In genomic region chr2L:16285692-16286359, dm6 we compare ENCODE assay signal across 5 fruit fly cellular contexts.
TF ChIP-seq lines count a peak whose summit lies in the region.

No protein-coding gene starts in this region.

- TF ChIP-seq CTCF in whole organism, embryonic (GFP tag; optimal IDR thresholded peaks at IDR 0.05; lab: Kevin White, UChicago), result peak; percentile 31

TF ChIP-seq in whole organism, adult, 20 proteins besides CTCF, POLR2A, EP300 and RAD21 (continues in another document):
- TF ChIP-seq CG33017 (tag; optimal IDR thresholded peaks at IDR 0.05; lab: Kevin White, UChicago), result peak; percentile 86
- peak; percentile 6 for TF ChIP-seq CG12768 (GFP tag; optimal IDR thresholded peaks at IDR 0.05; lab: Kevin White, UChicago)
- TF ChIP-seq Crg-1 (GFP tag; optimal IDR thresholded peaks at IDR 0.05; lab: Kevin White, UChicago), result no peak
- peak; percentile 35 for TF ChIP-seq CG7045 (GFP tag; optimal IDR thresholded peaks at IDR 0.05; lab: Kevin White, UChicago)
- TF ChIP-seq CG5204 (GFP tag; optimal IDR thresholded peaks at IDR 0.05; lab: Kevin White, UChicago), result peak; percentile 45
- peak; percentile 21 for TF ChIP-seq Mnt (GFP tag; optimal IDR thresholded peaks at IDR 0.05; lab: Kevin White, UChicago)
- no peak for TF ChIP-seq ovo (GFP tag; optimal IDR thresholded peaks at IDR 0.05; lab: Kevin White, UChicago)
- no peak for TF ChIP-seq CG11617 (GFP tag; optimal IDR thresholded peaks at IDR 0.05; lab: Kevin White, UChicago)
- TF ChIP-seq CG7101 (tag; optimal IDR thresholded peaks at IDR 0.05; lab: Kevin White, UChicago), result peak; percentile 83
- TF ChIP-seq pad (GFP tag; optimal IDR thresholded peaks at IDR 0.05; lab: Kevin White, UChicago), result no peak
- TF ChIP-seq CG14711 (tag; optimal IDR thresholded peaks at IDR 0.05; lab: Kevin White, UChicago), result peak; percentile 86
- TF ChIP-seq Clk (GFP tag; optimal IDR thresholded peaks at IDR 0.05; lab: Kevin White, UChicago), result peak; percentile 54
- peak; percentile 22 for TF ChIP-seq toe (GFP tag; optimal IDR thresholded peaks at IDR 0.05; lab: Kevin White, UChicago)
- TF ChIP-seq bab1 (GFP tag; optimal IDR thresholded peaks at IDR 0.05; lab: Kevin White, UChicago), result peak; percentile 62
- TF ChIP-seq Hr96 (GFP tag; optimal IDR thresholded peaks at IDR 0.05; lab: Kevin White, UChicago), result no peak
- TF ChIP-seq kay (GFP tag; lab: Kevin White, UChicago; ENCODE audit: borderline replicate concordance), result peak; percentile 90
- TF ChIP-seq CG1620 (GFP tag; optimal IDR thresholded peaks at IDR 0.05; lab: Kevin White, UChicago), result peak; percentile 30
- TF ChIP-seq cic (GFP tag; optimal IDR thresholded peaks at IDR 0.05; lab: Kevin White, UChicago), result no peak

TF ChIP-seq in whole organism, embryonic, 481 proteins besides CTCF, POLR2A, EP300 and RAD21 (continues in another document):
- TF ChIP-seq Dip3 (GFP tag; optimal IDR thresholded peaks at IDR 0.05; lab: Kevin White, UChicago) (peak; percentile 86), Fer1 (GFP tag; optimal IDR thresholded peaks at IDR 0.05; lab: Kevin White, UChicago) (peak; percentile 79), CG10431 (GFP tag; optimal IDR thresholded peaks at IDR 0.05; lab: Kevin White, UChicago) (peak; percentile 65), caup (GFP tag; optimal IDR thresholded peaks at IDR 0.05; lab: Kevin White, UChicago; ENCODE audit: severe bottlenecking) (peak; percentile 82), CG12769 (tag; optimal IDR thresholded peaks at IDR 0.05; lab: Kevin White, UChicago) (peak; percentile 92), grau (tag; optimal IDR thresholded peaks at IDR 0.05; lab: Kevin White, UChicago) (peak; percentile 90), CG18011 (GFP tag; optimal IDR thresholded peaks at IDR 0.05; lab: Kevin White, UChicago) (peak; percentile 71), CG6765 (GFP tag; optimal IDR thresholded peaks at IDR 0.05; lab: Kevin White, UChicago) (peak; percentile 15), Tbp (GFP tag; optimal IDR thresholded peaks at IDR 0.05; lab: Kevin White, UChicago) (no peak), Fer3 (tag; optimal IDR thresholded peaks at IDR 0.05; lab: Kevin White, UChicago) (peak; percentile 92), lmd (GFP tag; IDR thresholded peaks at IDR 0.05; lab: Robert Waterston, UW) (no peak), CG31388 (GFP tag; optimal IDR thresholded peaks at IDR 0.05; lab: Kevin White, UChicago) (peak; percentile 55), CG11085 (GFP tag; IDR thresholded peaks at IDR 0.05; lab: Robert Waterston, UW) (no peak), CG12391 (tag; optimal IDR thresholded peaks at IDR 0.05; lab: Kevin White, UChicago) (peak; percentile 90), CG1233 (GFP tag; optimal IDR thresholded peaks at IDR 0.05; lab: Kevin White, UChicago) (peak; percentile 81), jing (GFP tag; optimal IDR thresholded peaks at IDR 0.05; lab: Kevin White, UChicago) (peak; percentile 86), Mrtf (GFP tag; IDR thresholded peaks at IDR 0.05; lab: Robert Waterston, UW) (no peak), chif (GFP tag; optimal IDR thresholded peaks at IDR 0.05; lab: Kevin White, UChicago) (peak; percentile 84 to 92), usp (GFP tag; optimal IDR thresholded peaks at IDR 0.05; lab: Kevin White, UChicago) (no peak)

TF ChIP-seq in whole organism, prepupa, 60 proteins besides CTCF, POLR2A, EP300 and RAD21 (continues in another document):
- TF ChIP-seq Blimp-1 (GFP tag; optimal IDR thresholded peaks at IDR 0.05; lab: Kevin White, UChicago), result peak; percentile 71
- TF ChIP-seq CG34406 (GFP tag; optimal IDR thresholded peaks at IDR 0.05; lab: Kevin White, UChicago), result peak; percentile 86
- peak; percentile 94 for TF ChIP-seq CG31627 (GFP tag; optimal IDR thresholded peaks at IDR 0.05; lab: Kevin White, UChicago)
- TF ChIP-seq CG10669 (GFP tag; optimal IDR thresholded peaks at IDR 0.05; lab: Kevin White, UChicago), result peak; percentile 87
- TF ChIP-seq CG11762 (GFP tag; optimal IDR thresholded peaks at IDR 0.05; lab: Kevin White, UChicago; ENCODE audit: insufficient read depth), result peak; percentile 84
- TF ChIP-seq Ets96B (tag; optimal IDR thresholded peaks at IDR 0.05; lab: Kevin White, UChicago), result peak; percentile 86
- TF ChIP-seq svp (GFP tag; lab: Kevin White, UChicago), result peak; percentile 95
- TF ChIP-seq ss (GFP tag; optimal IDR thresholded peaks at IDR 0.05; lab: Kevin White, UChicago), result peak in 1 of 2 experiments; percentile 70
- peak; percentile 83 for TF ChIP-seq CG32006 (GFP tag; optimal IDR thresholded peaks at IDR 0.05; lab: Kevin White, UChicago)
- peak; percentile 87 for TF ChIP-seq CG10631 (GFP tag; optimal IDR thresholded peaks at IDR 0.05; lab: Kevin White, UChicago)
- no peak for TF ChIP-seq CG8119 (GFP tag; IDR thresholded peaks at IDR 0.05; lab: Robert Waterston, UW)
- TF ChIP-seq Gug (GFP tag; IDR thresholded peaks at IDR 0.05; lab: Robert Waterston, UW), result no peak
- no peak for TF ChIP-seq CG15336 (GFP tag; IDR thresholded peaks at IDR 0.05; lab: Robert Waterston, UW)
- no peak for TF ChIP-seq eg (GFP tag; IDR thresholded peaks at IDR 0.05; lab: Robert Waterston, UW)
- peak; percentile 63 for TF ChIP-seq CG4318 (GFP tag; optimal IDR thresholded peaks at IDR 0.05; lab: Kevin White, UChicago)
- peak; percentile 54 for TF ChIP-seq spab (GFP tag; optimal IDR thresholded peaks at IDR 0.05; lab: Kevin White, UChicago)
- TF ChIP-seq cyc (GFP tag; optimal IDR thresholded peaks at IDR 0.05; lab: Kevin White, UChicago), result peak; percentile 92
- no peak for TF ChIP-seq Hr38 (GFP tag; optimal IDR thresholded peaks at IDR 0.05; lab: Kevin White, UChicago)
- TF ChIP-seq lz (GFP tag; optimal IDR thresholded peaks at IDR 0.05; lab: Kevin White, UChicago), result peak; percentile 90
- TF ChIP-seq CG6808 (GFP tag; optimal IDR thresholded peaks at IDR 0.05; lab: Kevin White, UChicago), result peak; percentile 69

TF ChIP-seq in whole organism, pupa, 21 proteins besides CTCF, POLR2A, EP300 and RAD21:
- TF ChIP-seq D1 (tag; optimal IDR thresholded peaks at IDR 0.05; lab: Kevin White, UChicago), result peak; percentile 22
- TF ChIP-seq CG8159 (tag; optimal IDR thresholded peaks at IDR 0.05; lab: Kevin White, UChicago), result peak; percentile 90
- peak; percentile 92 for TF ChIP-seq CG17806 (tag; optimal IDR thresholded peaks at IDR 0.05; lab: Kevin White, UChicago)
- peak; percentile 77 for TF ChIP-seq Pif1A (GFP tag; optimal IDR thresholded peaks at IDR 0.05; lab: Kevin White, UChicago)
- TF ChIP-seq CG9948 (tag; optimal IDR thresholded peaks at IDR 0.05; lab: Kevin White, UChicago), result peak; percentile 87
- TF ChIP-seq Pif1B (GFP tag; optimal IDR thresholded peaks at IDR 0.05; lab: Kevin White, UChicago), result peak; percentile 87
- TF ChIP-seq CG10348 (GFP tag; IDR thresholded peaks at IDR 0.05; lab: Robert Waterston, UW), result no peak
- TF ChIP-seq rn (GFP tag; IDR thresholded peaks at IDR 0.05; lab: Robert Waterston, UW), result no peak
- TF ChIP-seq Ets98B (GFP tag; IDR thresholded peaks at IDR 0.05; lab: Robert Waterston, UW), result no peak
- TF ChIP-seq fd96Ca (GFP tag; IDR thresholded peaks at IDR 0.05; lab: Robert Waterston, UW), result no peak
- TF ChIP-seq EcR (GFP tag; optimal IDR thresholded peaks at IDR 0.05; lab: Kevin White, UChicago), result no peak
- peak; percentile 70 for TF ChIP-seq gl (tag; optimal IDR thresholded peaks at IDR 0.05; lab: Kevin White, UChicago)
- TF ChIP-seq CG4496 (GFP tag; IDR thresholded peaks at IDR 0.05; lab: Robert Waterston, UW), result no peak
- no peak for TF ChIP-seq CG32121 (GFP tag; IDR thresholded peaks at IDR 0.05; lab: Robert Waterston, UW)
- TF ChIP-seq Snoo (tag; optimal IDR thresholded peaks at IDR 0.05; lab: Kevin White, UChicago), result peak; percentile 86
- peak; percentile 84 for TF ChIP-seq CG15710 (tag; optimal IDR thresholded peaks at IDR 0.05; lab: Kevin White, UChicago)
- TF ChIP-seq CG14655 (GFP tag; optimal IDR thresholded peaks at IDR 0.05; lab: Kevin White, UChicago), result peak; percentile 86
- peak; percentile 83 for TF ChIP-seq CG8301 (tag; optimal IDR thresholded peaks at IDR 0.05; lab: Kevin White, UChicago)
- peak; percentile 39 for TF ChIP-seq CG13204 (GFP tag; optimal IDR thresholded peaks at IDR 0.05; lab: Kevin White, UChicago)
- no peak for TF ChIP-seq CG12605 (GFP tag; IDR thresholded peaks at IDR 0.05; lab: Robert Waterston, UW)
- TF ChIP-seq CG34367 (tag; optimal IDR thresholded peaks at IDR 0.05; lab: Kevin White, UChicago), result peak; percentile 83

TF ChIP-seq in whole organism, wandering third instar larva, 38 proteins besides CTCF, POLR2A, EP300 and RAD21 (continues in another document):
- TF ChIP-seq Dfd (GFP tag; optimal IDR thresholded peaks at IDR 0.05; lab: Kevin White, UChicago), result no peak
- no peak for TF ChIP-seq pan (optimal IDR thresholded peaks at IDR 0.05; lab: Kevin White, UChicago)
- TF ChIP-seq dmrt93B (GFP tag; optimal IDR thresholded peaks at IDR 0.05; lab: Kevin White, UChicago), result peak; percentile 72
- TF ChIP-seq HLH106 (tag; optimal IDR thresholded peaks at IDR 0.05; lab: Kevin White, UChicago), result peak; percentile 92
- peak; percentile 74 for TF ChIP-seq psq (GFP tag; optimal IDR thresholded peaks at IDR 0.05; lab: Kevin White, UChicago)
- peak; percentile 33 to 89 for TF ChIP-seq foxo (GFP tag; optimal IDR thresholded peaks at IDR 0.05; lab: Kevin White, UChicago)
- peak; percentile 48 for TF ChIP-seq CrebA (GFP tag; optimal IDR thresholded peaks at IDR 0.05; lab: Kevin White, UChicago; ENCODE audit: borderline replicate concordance)
- peak; percentile 51 for TF ChIP-seq sv (GFP tag; optimal IDR thresholded peaks at IDR 0.05; lab: Kevin White, UChicago)
- peak; percentile 91 for TF ChIP-seq h (GFP tag; optimal IDR thresholded peaks at IDR 0.05; lab: Kevin White, UChicago)
- peak; percentile 37 for TF ChIP-seq brk (GFP tag; optimal IDR thresholded peaks at IDR 0.05; lab: Kevin White, UChicago)
- no peak for TF ChIP-seq Hr83 (GFP tag; optimal IDR thresholded peaks at IDR 0.05; lab: Kevin White, UChicago; ENCODE audit: poor library complexity, severe bottlenecking)
- peak; percentile 60 for TF ChIP-seq Jra (GFP tag; optimal IDR thresholded peaks at IDR 0.05; lab: Kevin White, UChicago)
- no peak for TF ChIP-seq Rel (GFP tag; optimal IDR thresholded peaks at IDR 0.05; lab: Kevin White, UChicago)
- TF ChIP-seq Rel (tag; optimal IDR thresholded peaks at IDR 0.05; lab: Kevin White, UChicago), result peak; percentile 56
- no peak for TF ChIP-seq jim (GFP tag; optimal IDR thresholded peaks at IDR 0.05; lab: Kevin White, UChicago)
- no peak for TF ChIP-seq usp (GFP tag; optimal IDR thresholded peaks at IDR 0.05; lab: Kevin White, UChicago)
- no peak for TF ChIP-seq Vsx2 (GFP tag; optimal IDR thresholded peaks at IDR 0.05; lab: Kevin White, UChicago; ENCODE audit: partially characterized antibody)
- TF ChIP-seq ey (GFP tag; optimal IDR thresholded peaks at IDR 0.05; lab: Kevin White, UChicago), result peak; percentile 89
- peak; percentile 83 for TF ChIP-seq CG32264 (GFP tag; optimal IDR thresholded peaks at IDR 0.05; lab: Kevin White, UChicago)
- TF ChIP-seq Sp1 (GFP tag; optimal IDR thresholded peaks at IDR 0.05; lab: Kevin White, UChicago), result peak; percentile 89
- TF ChIP-seq Hnf4 (GFP tag; optimal IDR thresholded peaks at IDR 0.05; lab: Kevin White, UChicago), result peak; percentile 84
- peak; percentile 63 for TF ChIP-seq CG9705 (GFP tag; optimal IDR thresholded peaks at IDR 0.05; lab: Kevin White, UChicago)
- TF ChIP-seq OdsH (GFP tag; optimal IDR thresholded peaks at IDR 0.05; lab: Kevin White, UChicago), result peak; percentile 80
- no peak for TF ChIP-seq lola (GFP tag; optimal IDR thresholded peaks at IDR 0.05; lab: Kevin White, UChicago)
